Fruit fly (Drosophila melanogaster) Kc167 (cell line): Measurements from ENCODE around the gene CG17841.

Experiments used
- h ChIP-seq: fragments of >200 bp; optimal IDR thresholded peaks from 3 replicates; lab custom pipeline; 2018; ENCODE audit warnings: missing external identifiers
- insv ChIP-seq: fragments of >200 bp; optimal IDR thresholded peaks from 3 replicates; lab custom pipeline; 2018; ENCODE audit warnings: missing external identifiers
- psq ChIP-seq: fragments of >200 bp; optimal IDR thresholded peaks from 2 replicates; lab custom pipeline; 2017; ENCODE audit warnings: missing external identifiers

- TF ChIP-seq psq (lab: Kevin White, UChicago) = no peak
- TF ChIP-seq insv (lab: Kevin White, UChicago) = no peak
- TF ChIP-seq h = no peak
Observed at dm6 chrX:10364556-10365227, 3.2 kb upstream of the CG17841 start.
